Worm (Caenorhabditis elegans) whole organism, L3 larva: ENCODE data around the gene appg-2.

Source experiments
- R02D3.7 ChIP-seq: fragments of 150-350 bp; optimal IDR thresholded peaks from 2 replicates; lab custom pipeline; 2014; ENCODE audit warnings: missing biosample characterization, missing genetic modification characterization
- ZK546.5 ChIP-seq: sonication (generic microtip); optimal IDR thresholded peaks from 2 replicates; lab custom pipeline; 2017; ENCODE audit warnings: missing biosample characterization, missing genetic modification characterization
- aly-2 ChIP-seq: fragments of 150-350 bp; optimal IDR thresholded peaks from 2 replicates; lab custom pipeline; 2014; ENCODE audit warnings: missing biosample characterization, missing genetic modification characterization
- ama-1 ChIP-seq: fragments of 150-350 bp; optimal IDR thresholded peaks from 2 replicates; lab custom pipeline; 2018
- ceh-16 ChIP-seq: sonication (generic microtip); optimal IDR thresholded peaks from 2 replicates; lab custom pipeline; 2017; ENCODE audit warnings: missing biosample characterization, missing genetic modification characterization
- ceh-28 ChIP-seq: fragments of 150-350 bp; optimal IDR thresholded peaks from 2 replicates; lab custom pipeline; 2014; ENCODE audit warnings: missing biosample characterization, missing genetic modification reagents, missing genetic modification characterization
- ceh-82 ChIP-seq: fragments of 150-350 bp; optimal IDR thresholded peaks from 2 replicates; lab custom pipeline; 2014; ENCODE audit warnings: missing biosample characterization, missing genetic modification characterization
- daf-12 ChIP-seq: fragments of 150-350 bp; optimal IDR thresholded peaks from 2 replicates; lab custom pipeline; 2014; ENCODE audit warnings: missing biosample characterization, missing genetic modification reagents, missing genetic modification characterization
- egl-27 ChIP-seq: sonication (generic microtip); optimal IDR thresholded peaks from 4 replicates; lab custom pipeline; 2017; ENCODE audit warnings: missing biosample characterization, missing genetic modification reagents, missing genetic modification characterization
- egl-5 ChIP-seq: fragments of 150-350 bp; optimal IDR thresholded peaks from 2 replicates; lab custom pipeline; 2017; ENCODE audit warnings: missing biosample characterization, missing genetic modification reagents, missing genetic modification characterization, inconsistent platforms
- elt-1 ChIP-seq: fragments of 150-350 bp; optimal IDR thresholded peaks from 2 replicates; lab custom pipeline; 2014; ENCODE audit warnings: missing biosample characterization, missing genetic modification characterization
- elt-2 ChIP-seq: sonication (generic microtip); optimal IDR thresholded peaks from 2 replicates; lab custom pipeline; 2016; ENCODE audit warnings: missing genetic modification reagents, mild to moderate bottlenecking, missing genetic modification characterization, missing compliant biosample characterization
- elt-3 ChIP-seq, 3 experiments: fragments of 150-350 bp in 1 of 3; sonication (generic microtip) in 2 of 3; optimal IDR thresholded peaks; 2 replicates in 2 of 3; 4 replicates in 1 of 3; lab custom pipeline; 2014 to 2017; ENCODE audit warnings: missing biosample characterization in 3 of 3, missing genetic modification characterization in 3 of 3
- eor-1 ChIP-seq, 2 experiments: fragments of 150-350 bp; optimal IDR thresholded peaks; 2 replicates each; lab custom pipeline; 2014 to 2018; ENCODE audit warnings: missing biosample characterization in 2 of 2, missing genetic modification characterization in 2 of 2
- fkh-10 ChIP-seq: sonication (generic microtip); optimal IDR thresholded peaks from 2 replicates; lab custom pipeline; 2017; ENCODE audit warnings: missing biosample characterization, missing genetic modification reagents, missing genetic modification characterization
- fkh-2 ChIP-seq: fragments of 150-350 bp; optimal IDR thresholded peaks from 2 replicates; lab custom pipeline; 2014; ENCODE audit warnings: missing biosample characterization, missing genetic modification reagents, missing genetic modification characterization
- fos-1 ChIP-seq: fragments of 150-350 bp; optimal IDR thresholded peaks from 2 replicates; lab custom pipeline; 2014; ENCODE audit warnings: missing biosample characterization, missing genetic modification characterization
- hmg-11 ChIP-seq: sonication (generic microtip); optimal IDR thresholded peaks from 2 replicates; lab custom pipeline; 2016; ENCODE audit warnings: missing genetic modification characterization, missing compliant biosample characterization
- jun-1 ChIP-seq: fragments of 150-350 bp; optimal IDR thresholded peaks from 2 replicates; lab custom pipeline; 2014; ENCODE audit warnings: missing biosample characterization, missing genetic modification reagents, missing genetic modification characterization
- lin-15B ChIP-seq: fragments of 150-350 bp; optimal IDR thresholded peaks from 2 replicates; lab custom pipeline; 2014; ENCODE audit warnings: missing biosample characterization, missing genetic modification characterization
- lin-39 ChIP-seq: fragments of 150-350 bp; optimal IDR thresholded peaks from 2 replicates; lab custom pipeline; 2018; ENCODE audit warnings: missing biosample characterization, missing genetic modification reagents, missing genetic modification characterization
- lsy-12 ChIP-seq: sonication (generic microtip); optimal IDR thresholded peaks from 2 replicates; lab custom pipeline; 2016; ENCODE audit warnings: mild to moderate bottlenecking, missing genetic modification characterization, missing compliant biosample characterization
- mdl-1 ChIP-seq: fragments of 150-350 bp; optimal IDR thresholded peaks from 2 replicates; lab custom pipeline; 2014; ENCODE audit warnings: missing biosample characterization, missing genetic modification characterization
- mml-1 ChIP-seq: fragments of 150-350 bp; sonication (generic microtip); optimal IDR thresholded peaks from 3 replicates; lab custom pipeline; 2014; ENCODE audit warnings: missing biosample characterization, missing genetic modification characterization
- nfya-1 ChIP-seq: sonication (generic microtip); optimal IDR thresholded peaks from 2 replicates; lab custom pipeline; 2017; ENCODE audit warnings: missing genetic modification characterization, mild to moderate bottlenecking, missing compliant biosample characterization, antibody characterized with exemption, moderate library complexity; ENCODE audit not compliant: insufficient read depth
- nhr-11 ChIP-seq: fragments of 150-350 bp; optimal IDR thresholded peaks from 2 replicates; lab custom pipeline; 2014; ENCODE audit warnings: missing biosample characterization, missing genetic modification characterization
- nhr-23 ChIP-seq: fragments of 150-350 bp; optimal IDR thresholded peaks from 2 replicates; lab custom pipeline; 2014; ENCODE audit warnings: missing biosample characterization, missing genetic modification reagents, missing genetic modification characterization
- nhr-237 ChIP-seq: fragments of 150-350 bp; optimal IDR thresholded peaks from 2 replicates; lab custom pipeline; 2014; ENCODE audit warnings: missing biosample characterization, missing genetic modification characterization
- nhr-25 ChIP-seq: sonication (generic microtip); optimal IDR thresholded peaks from 2 replicates; lab custom pipeline; 2017; ENCODE audit warnings: missing biosample characterization, missing genetic modification characterization
- nhr-28 ChIP-seq: fragments of 150-350 bp; optimal IDR thresholded peaks from 2 replicates; lab custom pipeline; 2014; ENCODE audit warnings: missing biosample characterization, missing genetic modification characterization
- nhr-43 ChIP-seq: sonication (generic microtip); optimal IDR thresholded peaks from 2 replicates; lab custom pipeline; 2016; ENCODE audit warnings: mild to moderate bottlenecking, missing genetic modification characterization, missing compliant biosample characterization; ENCODE audit not compliant: poor library complexity, severe bottlenecking
- nhr-76 ChIP-seq: fragments of 150-350 bp; sonication (generic microtip); optimal IDR thresholded peaks from 5 replicates; lab custom pipeline; 2014; ENCODE audit warnings: missing biosample characterization, missing genetic modification characterization
- nhr-77 ChIP-seq: fragments of 150-350 bp; optimal IDR thresholded peaks from 2 replicates; lab custom pipeline; 2014; ENCODE audit warnings: missing biosample characterization, missing genetic modification characterization
- pha-4 ChIP-seq: fragments of 150-350 bp; optimal IDR thresholded peaks from 2 replicates; lab custom pipeline; 2014; ENCODE audit warnings: missing biosample characterization, missing genetic modification reagents, missing genetic modification characterization
- pqm-1 ChIP-seq: fragments of 150-350 bp; optimal IDR thresholded peaks from 2 replicates; lab custom pipeline; 2017; ENCODE audit warnings: missing biosample characterization, missing genetic modification characterization, inconsistent platforms
- sea-2 ChIP-seq: fragments of 150-350 bp; sonication (generic microtip); optimal IDR thresholded peaks from 4 replicates; lab custom pipeline; 2014; ENCODE audit warnings: missing biosample characterization, missing genetic modification reagents, missing genetic modification characterization
- skn-1 ChIP-seq: fragments of 150-350 bp; optimal IDR thresholded peaks from 2 replicates; lab custom pipeline; 2014; ENCODE audit warnings: missing biosample characterization, missing genetic modification characterization
- snpc-4 ChIP-seq: fragments of 150-350 bp; optimal IDR thresholded peaks from 2 replicates; lab custom pipeline; 2014; ENCODE audit warnings: missing biosample characterization, missing genetic modification characterization
- tbx-2 ChIP-seq: sonication (generic microtip); optimal IDR thresholded peaks from 2 replicates; lab custom pipeline; 2016; ENCODE audit warnings: mild to moderate bottlenecking, missing genetic modification characterization, missing compliant biosample characterization
- unc-39 ChIP-seq: sonication (generic microtip); optimal IDR thresholded peaks from 4 replicates; lab custom pipeline; 2017; ENCODE audit warnings: missing biosample characterization, missing genetic modification characterization
- unc-62 ChIP-seq: fragments of 150-350 bp; sonication (generic microtip); optimal IDR thresholded peaks from 4 replicates; lab custom pipeline; 2014; ENCODE audit warnings: missing biosample characterization, missing genetic modification reagents, missing genetic modification characterization
- zag-1 ChIP-seq: fragments of 150-350 bp; optimal IDR thresholded peaks from 2 replicates; lab custom pipeline; 2014; ENCODE audit warnings: missing biosample characterization, missing genetic modification characterization
- ztf-11 ChIP-seq: fragments of 150-350 bp; optimal IDR thresholded peaks from 2 replicates; lab custom pipeline; 2014; ENCODE audit warnings: missing biosample characterization, missing genetic modification characterization

appg-2 gene

DNA sequence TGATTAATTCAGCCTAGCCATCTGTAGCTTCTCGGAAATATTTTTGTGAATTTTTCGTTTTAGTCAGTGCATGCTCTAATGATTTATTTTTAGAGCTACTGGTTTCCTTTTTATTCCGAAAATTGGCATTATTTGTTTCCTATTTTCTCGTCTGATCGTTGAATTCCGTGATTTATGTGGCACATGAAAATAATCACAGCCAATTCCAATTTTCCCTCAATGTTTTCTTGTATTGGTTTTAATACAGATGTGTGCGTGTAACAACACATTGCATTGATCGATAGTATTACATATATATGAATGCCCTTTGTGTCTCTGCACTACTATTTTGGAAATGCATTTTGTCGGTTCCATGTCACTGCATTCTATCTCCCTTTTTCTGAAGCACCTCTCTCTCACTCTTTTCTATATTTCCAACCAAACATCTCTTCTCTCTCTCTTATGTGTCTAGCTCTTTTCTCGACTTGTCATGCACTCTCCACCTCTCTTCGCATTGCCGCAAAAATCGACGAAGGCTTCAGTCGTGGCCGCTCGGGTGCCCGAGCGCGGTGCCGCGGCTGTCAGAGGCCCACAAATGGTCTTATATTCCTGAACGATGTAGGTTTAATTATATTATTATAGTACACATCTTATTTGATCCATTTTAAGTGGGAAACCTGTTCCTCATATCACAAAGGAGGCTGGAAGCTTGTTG is 16.5 kb upstream of the appg-2 start:
- TF ChIP-seq unc-62 (GFP tag; lab: Kevin White, UChicago) = no peak
- TF ChIP-seq nhr-25 (tag; lab: Kevin White, UChicago) = no peak
- peak; percentile 38 for TF ChIP-seq pha-4
- peak; percentile 67 for TF ChIP-seq lin-39 (tag; lab: Kevin White, UChicago)
- peak; percentile 57 for TF ChIP-seq hmg-11 (tag; lab: Kevin White, UChicago)
- TF ChIP-seq fkh-2 = no peak
- peak; percentile 94 for TF ChIP-seq ama-1 (lab: Kevin White, UChicago)
- no peak for TF ChIP-seq egl-27 (tag; lab: Kevin White, UChicago)
- no peak for TF ChIP-seq nhr-77
- peak; percentile 81 for TF ChIP-seq nfya-1 (tag; lab: Kevin White, UChicago)
- no peak for TF ChIP-seq nhr-237 (tag; lab: Kevin White, UChicago)
- TF ChIP-seq lin-15B (tag; lab: Kevin White, UChicago) = no peak
- no peak for TF ChIP-seq mml-1 (tag; lab: Kevin White, UChicago)
- TF ChIP-seq nhr-43 (tag; lab: Kevin White, UChicago) = peak; percentile 13
- TF ChIP-seq pqm-1 (tag; lab: Kevin White, UChicago) = peak; percentile 32
- TF ChIP-seq ceh-28 (tag; lab: Kevin White, UChicago) = peak; percentile 9
- TF ChIP-seq elt-2 (tag; lab: Kevin White, UChicago) = peak; percentile 29

DNA sequence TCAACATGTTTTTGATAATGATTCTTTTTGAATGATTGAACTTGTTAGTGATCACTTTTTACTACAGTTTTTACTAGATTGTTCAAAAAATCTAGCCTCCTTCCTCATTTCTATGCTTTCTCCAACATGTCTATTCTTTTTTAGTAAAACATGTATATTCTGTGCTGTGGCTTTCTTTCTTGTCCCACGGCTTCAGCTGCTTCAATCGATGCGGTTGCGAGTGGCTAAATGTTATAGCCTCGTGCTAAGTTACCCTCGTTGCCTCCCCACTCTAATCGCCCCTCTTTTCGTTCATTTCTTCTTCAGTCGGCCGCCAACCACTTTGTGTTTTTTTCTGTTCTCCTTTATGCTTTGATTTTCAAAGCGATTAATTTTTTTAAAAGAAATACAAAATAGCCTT is 15.1 kb upstream of the appg-2 start:
- TF ChIP-seq hmg-11 (tag; lab: Kevin White, UChicago) = peak; percentile 78
- TF ChIP-seq nhr-11 (tag; lab: Kevin White, UChicago) = peak; percentile 1
- TF ChIP-seq unc-39 (tag; lab: Kevin White, UChicago) = no peak
- no peak for TF ChIP-seq aly-2 (tag; lab: Kevin White, UChicago)
- peak; percentile 55 for TF ChIP-seq nfya-1 (tag; lab: Kevin White, UChicago)
- TF ChIP-seq nhr-237 (tag; lab: Kevin White, UChicago) = no peak
- TF ChIP-seq egl-5 (tag; lab: Kevin White, UChicago) = peak; percentile 25
- TF ChIP-seq ceh-28 (tag; lab: Kevin White, UChicago) = no peak
- peak; percentile 71 for TF ChIP-seq ama-1 (lab: Kevin White, UChicago)
- TF ChIP-seq snpc-4 = peak; percentile 38

DNA sequence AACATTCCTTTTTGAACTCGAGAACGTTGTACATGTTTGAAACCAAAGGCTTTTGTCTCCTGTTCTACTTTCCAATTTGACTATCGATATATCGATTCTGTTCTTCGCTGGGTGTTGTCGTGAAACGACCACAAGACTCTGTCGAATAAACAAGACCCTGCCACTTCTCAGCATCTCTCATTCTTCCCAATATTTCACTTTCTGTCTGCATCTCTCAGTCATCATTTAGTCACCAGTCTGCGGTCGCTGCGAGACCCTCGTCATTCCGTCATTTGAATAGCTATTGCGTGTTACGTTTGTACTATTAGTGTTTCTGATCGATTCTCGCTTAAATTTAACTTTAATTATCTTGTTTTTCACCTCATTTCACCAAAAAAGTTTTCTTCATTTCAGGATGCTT is 13.6 kb upstream of the appg-2 start:
- peak; percentile 69 for TF ChIP-seq elt-1
- TF ChIP-seq ama-1 (lab: Kevin White, UChicago) = peak; percentile 97
- peak; percentile 96 for TF ChIP-seq lin-39 (tag; lab: Kevin White, UChicago)
- TF ChIP-seq aly-2 (tag; lab: Kevin White, UChicago) = peak; percentile 18
- TF ChIP-seq unc-62 (GFP tag; lab: Kevin White, UChicago) = no peak
- TF ChIP-seq zag-1 (tag; lab: Kevin White, UChicago) = no peak
- peak; percentile 58 for TF ChIP-seq snpc-4
- TF ChIP-seq nhr-25 (tag; lab: Kevin White, UChicago) = peak; percentile 97
- TF ChIP-seq ceh-28 (tag; lab: Kevin White, UChicago) = peak; percentile 96
- TF ChIP-seq hmg-11 (tag; lab: Kevin White, UChicago) = peak; percentile 76
- TF ChIP-seq elt-3 (tag; optimal IDR thresholded peaks at IDR 0.05; lab: Kevin White, UChicago) = peak in 1 of 3 experiments; percentile 57
- TF ChIP-seq nhr-28 = no peak
- TF ChIP-seq jun-1 (tag; lab: Kevin White, UChicago) = peak; percentile 96
- TF ChIP-seq tbx-2 = peak; percentile 87
- no peak for TF ChIP-seq ceh-16
- TF ChIP-seq skn-1 (tag; lab: Kevin White, UChicago) = peak; percentile 96
- peak; percentile 98 for TF ChIP-seq nhr-23 (tag; lab: Kevin White, UChicago)
- no peak for TF ChIP-seq nhr-237 (tag; lab: Kevin White, UChicago)
- peak; percentile 85 for TF ChIP-seq lin-15B (tag; lab: Kevin White, UChicago)
- TF ChIP-seq unc-39 (tag; lab: Kevin White, UChicago) = no peak
- TF ChIP-seq pqm-1 (tag; lab: Kevin White, UChicago) = peak; percentile 86
- no peak for TF ChIP-seq mml-1 (tag; lab: Kevin White, UChicago)
- TF ChIP-seq R02D3.7 (tag; lab: Kevin White, UChicago) = peak; percentile 55
- peak; percentile 95 for TF ChIP-seq fkh-10 (GFP tag; lab: Kevin White, UChicago)
- TF ChIP-seq fos-1 = peak; percentile 78
- TF ChIP-seq elt-2 (tag; lab: Kevin White, UChicago) = peak; percentile 79
- peak; percentile 94 for TF ChIP-seq lsy-12 (tag; lab: Kevin White, UChicago)
- TF ChIP-seq daf-12 (tag; lab: Kevin White, UChicago) = no peak
- no peak for TF ChIP-seq nhr-76 (tag; lab: Kevin White, UChicago)
- peak in 1 of 2 experiments; percentile 71 for TF ChIP-seq eor-1 (tag; optimal IDR thresholded peaks at IDR 0.05; lab: Kevin White, UChicago)
- peak; percentile 76 for TF ChIP-seq nhr-11 (tag; lab: Kevin White, UChicago)
- no peak for TF ChIP-seq ztf-11
- peak; percentile 99 for TF ChIP-seq egl-5 (tag; lab: Kevin White, UChicago)
- peak; percentile 2 for TF ChIP-seq egl-27 (tag; lab: Kevin White, UChicago)
- TF ChIP-seq mdl-1 (tag; lab: Kevin White, UChicago) = peak; percentile 55
- TF ChIP-seq nhr-43 (tag; lab: Kevin White, UChicago) = peak; percentile 95
- no peak for TF ChIP-seq nhr-77
- no peak for TF ChIP-seq ZK546.5 (tag; lab: Kevin White, UChicago)
- TF ChIP-seq sea-2 (GFP tag; lab: Kevin White, UChicago) = no peak
- peak; percentile 98 for TF ChIP-seq nfya-1 (tag; lab: Kevin White, UChicago)
- peak; percentile 42 for TF ChIP-seq ceh-82 (tag; lab: Kevin White, UChicago)
